In genomic region chrX:17151160-17151711, ce11 we compare ENCODE assay signal across 2 worm cellular contexts.
TF ChIP-seq lines count a peak whose summit lies in the region.

Gene mdt-1.2, plus strand, starts transcription at chrX:17151522.

TF ChIP-seq in whole organism, L2 larva, 48 proteins besides CTCF, POLR2A, EP300 and RAD21 (continued from another document):
- TF ChIP-seq elt-1 (tag; optimal IDR thresholded peaks at IDR 0.05; lab: Kevin White, UChicago) (no peak), C34F6.9 (tag; optimal IDR thresholded peaks at IDR 0.05; lab: Kevin White, UChicago) (peak; percentile 83), ceh-16 (tag; optimal IDR thresholded peaks at IDR 0.05; lab: Kevin White, UChicago) (no peak)

TF ChIP-seq in whole organism, L4 larva, 104 proteins besides CTCF, POLR2A, EP300 and RAD21 (continued from another document):
- TF ChIP-seq ces-1 (GFP tag; optimal IDR thresholded peaks at IDR 0.05; lab: Kevin White, UChicago), result no peak
- TF ChIP-seq zip-11 (GFP tag; IDR thresholded peaks at IDR 0.05; lab: Robert Waterston, UW), result no peak
- TF ChIP-seq nhr-102 (tag; optimal IDR thresholded peaks at IDR 0.05; lab: Kevin White, UChicago), result no peak
- peak; percentile 18 for TF ChIP-seq F37D6.2 (tag; optimal IDR thresholded peaks at IDR 0.05; lab: Kevin White, UChicago)
- peak; percentile 66 for TF ChIP-seq nhr-28 (tag; optimal IDR thresholded peaks at IDR 0.05; lab: Kevin White, UChicago)
- TF ChIP-seq nhr-48 (tag; optimal IDR thresholded peaks at IDR 0.05; lab: Kevin White, UChicago), result peak; percentile 8
- TF ChIP-seq fos-1 (tag; optimal IDR thresholded peaks at IDR 0.05; lab: Kevin White, UChicago), result no peak
- TF ChIP-seq ceh-82 (tag; optimal IDR thresholded peaks at IDR 0.05; lab: Kevin White, UChicago), result no peak
- TF ChIP-seq F49E8.2 (tag; optimal IDR thresholded peaks at IDR 0.05; lab: Kevin White, UChicago; ENCODE audit: borderline replicate concordance), result no peak
- no peak for TF ChIP-seq ceh-32 (tag; optimal IDR thresholded peaks at IDR 0.05; lab: Kevin White, UChicago; ENCODE audit: poor library complexity)
- TF ChIP-seq Y5F2A.4 (GFP tag; optimal IDR thresholded peaks at IDR 0.05; lab: Kevin White, UChicago), result no peak
- TF ChIP-seq snpc-4 (tag; optimal IDR thresholded peaks at IDR 0.05; lab: Kevin White, UChicago), result no peak
- peak; percentile 3 for TF ChIP-seq nhr-11 (tag; optimal IDR thresholded peaks at IDR 0.05; lab: Kevin White, UChicago)
- no peak for TF ChIP-seq snpc-1.2 (GFP tag; IDR thresholded peaks at IDR 0.05; lab: Robert Waterston, UW)
- TF ChIP-seq skn-1 (tag; optimal IDR thresholded peaks at IDR 0.05; lab: Kevin White, UChicago), result no peak
- TF ChIP-seq Y75B8A.6 (GFP tag; IDR thresholded peaks at IDR 0.05; lab: Robert Waterston, UW), result no peak
- no peak for TF ChIP-seq egl-27 (tag; optimal IDR thresholded peaks at IDR 0.05; lab: Kevin White, UChicago)
- peak; percentile 47; the same call in 1 of the 2 replicates for TF ChIP-seq pha-4 (GFP tag; IDR thresholded peaks at IDR 0.05; lab: Robert Waterston, UW)
- peak; percentile 85 for TF ChIP-seq pha-4 (tag; optimal IDR thresholded peaks at IDR 0.05; lab: Kevin White, UChicago)
- TF ChIP-seq duxl-1 (tag; optimal IDR thresholded peaks at IDR 0.05; lab: Kevin White, UChicago; ENCODE audit: poor library complexity), result no peak
- TF ChIP-seq zfp-2 (tag; optimal IDR thresholded peaks at IDR 0.05; lab: Kevin White, UChicago), result no peak
- TF ChIP-seq lsy-2 (tag; optimal IDR thresholded peaks at IDR 0.05; lab: Kevin White, UChicago), result no peak
- TF ChIP-seq nhr-111 (GFP tag; optimal IDR thresholded peaks at IDR 0.05; lab: Kevin White, UChicago), result no peak
- no peak for TF ChIP-seq zag-1 (tag; optimal IDR thresholded peaks at IDR 0.05; lab: Kevin White, UChicago)
- TF ChIP-seq madf-9 (GFP tag; conservative IDR thresholded peaks at IDR 0.05; lab: Robert Waterston, UW), result no peak
- TF ChIP-seq ztf-11 (tag; optimal IDR thresholded peaks at IDR 0.05; lab: Kevin White, UChicago), result no peak
- peak; percentile 1 for TF ChIP-seq lin-13 (GFP tag; optimal IDR thresholded peaks at IDR 0.05; lab: Kevin White, UChicago)
- no peak for TF ChIP-seq ceh-44 (GFP tag; IDR thresholded peaks at IDR 0.05; lab: Robert Waterston, UW)
- no peak for TF ChIP-seq unc-39 (tag; optimal IDR thresholded peaks at IDR 0.05; lab: Kevin White, UChicago)
- TF ChIP-seq cey-2 (tag; optimal IDR thresholded peaks at IDR 0.05; lab: Kevin White, UChicago; ENCODE audit: borderline replicate concordance, insufficient read depth), result no peak
- no peak for TF ChIP-seq dmd-8 (GFP tag; IDR thresholded peaks at IDR 0.05; lab: Robert Waterston, UW)
- no peak for TF ChIP-seq nhr-41 (GFP tag; IDR thresholded peaks at IDR 0.05; lab: Robert Waterston, UW)
- TF ChIP-seq mdt-29 (GFP tag; IDR thresholded peaks at IDR 0.05; lab: Robert Waterston, UW), result no peak
- no peak for TF ChIP-seq fkh-10 (GFP tag; optimal IDR thresholded peaks at IDR 0.05; lab: Kevin White, UChicago)
- TF ChIP-seq nhr-237 (tag; optimal IDR thresholded peaks at IDR 0.05; lab: Kevin White, UChicago), result no peak
- peak; percentile 48 for TF ChIP-seq mxl-3 (GFP tag; optimal IDR thresholded peaks at IDR 0.05; lab: Kevin White, UChicago)
- TF ChIP-seq lin-29 (GFP tag; IDR thresholded peaks at IDR 0.05; lab: Robert Waterston, UW), result no peak
- TF ChIP-seq gei-8 (GFP tag; optimal IDR thresholded peaks at IDR 0.05; lab: Kevin White, UChicago), result no peak
- no peak for TF ChIP-seq mxl-2 (GFP tag; conservative IDR thresholded peaks at IDR 0.05; lab: Robert Waterston, UW)
- no peak for TF ChIP-seq F26F4.8 (GFP tag; conservative IDR thresholded peaks at IDR 0.05; lab: Robert Waterston, UW)
- TF ChIP-seq T26A8.4 (GFP tag; IDR thresholded peaks at IDR 0.05; lab: Robert Waterston, UW), result no peak
- TF ChIP-seq mep-1 (tag; optimal IDR thresholded peaks at IDR 0.05; lab: Kevin White, UChicago), result peak; percentile 86
- TF ChIP-seq mdl-1 (tag; optimal IDR thresholded peaks at IDR 0.05; lab: Kevin White, UChicago), result peak; percentile 26 to 70
- TF ChIP-seq mes-2 (tag; optimal IDR thresholded peaks at IDR 0.05; lab: Kevin White, UChicago; ENCODE audit: poor library complexity, severe bottlenecking), result peak; percentile 88
- TF ChIP-seq tag-97 (GFP tag; IDR thresholded peaks at IDR 0.05; lab: Robert Waterston, UW), result no peak
- no peak for TF ChIP-seq sdz-12 (GFP tag; optimal IDR thresholded peaks at IDR 0.05; lab: Kevin White, UChicago)
- TF ChIP-seq daf-16 (GFP tag; optimal IDR thresholded peaks at IDR 0.05; lab: Kevin White, UChicago), result no peak
- peak; percentile 69 for TF ChIP-seq daf-16 (tag; optimal IDR thresholded peaks at IDR 0.05; lab: Kevin White, UChicago)
- no peak for TF ChIP-seq daf-12 (tag; optimal IDR thresholded peaks at IDR 0.05; lab: Kevin White, UChicago)
- TF ChIP-seq nhr-76 (tag; optimal IDR thresholded peaks at IDR 0.05; lab: Kevin White, UChicago), result no peak
- peak; percentile 66 for TF ChIP-seq dpl-1 (GFP tag; optimal IDR thresholded peaks at IDR 0.05; lab: Kevin White, UChicago)
- no peak for TF ChIP-seq attf-4 (tag; optimal IDR thresholded peaks at IDR 0.05; lab: Kevin White, UChicago)
- no peak for TF ChIP-seq tra-1 (GFP tag; IDR thresholded peaks at IDR 0.05; lab: Robert Waterston, UW)
- peak; percentile 55 for TF ChIP-seq dmd-6 (GFP tag; IDR thresholded peaks at IDR 0.05; lab: Robert Waterston, UW)
- TF ChIP-seq ctbp-1 (GFP tag; IDR thresholded peaks at IDR 0.05; lab: Robert Waterston, UW), result no peak
- TF ChIP-seq F44E2.7 (GFP tag; IDR thresholded peaks at IDR 0.05; lab: Robert Waterston, UW), result no peak
- TF ChIP-seq lin-39 (tag; optimal IDR thresholded peaks at IDR 0.05; lab: Kevin White, UChicago), result no peak
- TF ChIP-seq dmd-9 (GFP tag; IDR thresholded peaks at IDR 0.05; lab: Robert Waterston, UW), result 0 out of 2 replicates have a peak, but pooled peaks have one; percentile 7
- TF ChIP-seq daf-8 (GFP tag; IDR thresholded peaks at IDR 0.05; lab: Robert Waterston, UW), result no peak
- TF ChIP-seq ztf-7 (tag; optimal IDR thresholded peaks at IDR 0.05; lab: Kevin White, UChicago), result no peak
- no peak for TF ChIP-seq pqm-1 (tag; optimal IDR thresholded peaks at IDR 0.05; lab: Kevin White, UChicago)
- TF ChIP-seq D1046.2 (GFP tag; IDR thresholded peaks at IDR 0.05; lab: Robert Waterston, UW), result no peak
- TF ChIP-seq hlh-11 (tag; optimal IDR thresholded peaks at IDR 0.05; lab: Kevin White, UChicago), result peak; percentile 75
- TF ChIP-seq lin-38 (GFP tag; IDR thresholded peaks at IDR 0.05; lab: Robert Waterston, UW), result no peak
- TF ChIP-seq spr-3 (GFP tag; optimal IDR thresholded peaks at IDR 0.05; lab: Kevin White, UChicago), result no peak
- no peak for TF ChIP-seq vab-7 (GFP tag; IDR thresholded peaks at IDR 0.05; lab: Robert Waterston, UW)
- peak; percentile 15 for TF ChIP-seq nhr-77 (tag; optimal IDR thresholded peaks at IDR 0.05; lab: Kevin White, UChicago)
- TF ChIP-seq hmg-1.1 (GFP tag; IDR thresholded peaks at IDR 0.05; lab: Robert Waterston, UW), result peak; percentile 86
- TF ChIP-seq nhr-42 (GFP tag; IDR thresholded peaks at IDR 0.05; lab: Robert Waterston, UW), result no peak
- no peak for TF ChIP-seq ceh-62 (tag; optimal IDR thresholded peaks at IDR 0.05; lab: Kevin White, UChicago)
- no peak for TF ChIP-seq Y105C5A.15 (GFP tag; IDR thresholded peaks at IDR 0.05; lab: Robert Waterston, UW)
- no peak for TF ChIP-seq unc-62 (GFP tag; optimal IDR thresholded peaks at IDR 0.05 in 1 of 2; lab: Kevin White, UChicago)
- no peak for TF ChIP-seq unc-62 (tag; optimal IDR thresholded peaks at IDR 0.05; lab: Kevin White, UChicago)
- TF ChIP-seq nhr-25 (tag; optimal IDR thresholded peaks at IDR 0.05; lab: Kevin White, UChicago; ENCODE audit: borderline replicate concordance, insufficient read depth), result no peak
- TF ChIP-seq ZK546.5 (tag; optimal IDR thresholded peaks at IDR 0.05; lab: Kevin White, UChicago), result no peak
- no peak for TF ChIP-seq zfp-3 (GFP tag; conservative IDR thresholded peaks at IDR 0.05; lab: Robert Waterston, UW)
- no peak for TF ChIP-seq ceh-20 (GFP tag; IDR thresholded peaks at IDR 0.05; lab: Robert Waterston, UW)
- no peak for TF ChIP-seq ceh-28 (tag; optimal IDR thresholded peaks at IDR 0.05; lab: Kevin White, UChicago)
- TF ChIP-seq aly-2 (tag; optimal IDR thresholded peaks at IDR 0.05; lab: Kevin White, UChicago), result no peak
- TF ChIP-seq lin-1 (GFP tag; IDR thresholded peaks at IDR 0.05; lab: Robert Waterston, UW), result no peak
- TF ChIP-seq nhr-6 (tag; optimal IDR thresholded peaks at IDR 0.05; lab: Kevin White, UChicago), result peak; percentile 63
- no peak for TF ChIP-seq F10B5.3 (tag; optimal IDR thresholded peaks at IDR 0.05; lab: Kevin White, UChicago)
